Fruit fly (Drosophila melanogaster) whole organism, embryonic: Measurements from ENCODE around the gene Fbxl4.
A peak's percentile ranks its signal among the peaks of the same experiment; 100 is the strongest.

Experiments used
- CG10267 ChIP-seq: fragments of 200-800 bp; sonication (Bioruptor generic); optimal IDR thresholded peaks from 2 replicates; lab custom pipeline; 2018; ENCODE audit warnings: missing biosample characterization, mild to moderate bottlenecking, missing genetic modification characterization, moderate library complexity
- CG13775 ChIP-seq: fragments of 200-800 bp; sonication (Bioruptor generic); optimal IDR thresholded peaks from 3 replicates; lab custom pipeline; 2017; ENCODE audit warnings: missing biosample characterization, mild to moderate bottlenecking, missing genetic modification characterization
- CG13894 ChIP-seq: fragments of 200-800 bp; sonication (Bioruptor generic); optimal IDR thresholded peaks from 3 replicates; lab custom pipeline; 2018; ENCODE audit warnings: missing biosample characterization, mild to moderate bottlenecking, missing genetic modification characterization, moderate library complexity
- CG14860 ChIP-seq: fragments of 200-800 bp; sonication (Bioruptor generic); IDR thresholded peaks from 3 replicates; pipeline ENCODE4 v1.3.6; 2022; ENCODE audit warnings: missing biosample characterization, missing genetic modification characterization; ENCODE audit not compliant: partially characterized antibody
- CG15514 ChIP-seq: fragments of 200-800 bp; sonication (Bioruptor generic); optimal IDR thresholded peaks from 3 replicates; lab custom pipeline; 2017; ENCODE audit warnings: missing biosample characterization, missing genetic modification characterization, mild to moderate bottlenecking, moderate library complexity, missing genetic modification reagents
- CG1603 ChIP-seq: fragments of 200-800 bp; sonication (Bioruptor generic); optimal IDR thresholded peaks from 2 replicates; lab custom pipeline; 2019; ENCODE audit warnings: missing biosample characterization, mild to moderate bottlenecking, missing genetic modification characterization, moderate library complexity
- CG2678 ChIP-seq: fragments of 200-800 bp; sonication (Bioruptor generic); optimal IDR thresholded peaks from 3 replicates; lab custom pipeline; 2019; ENCODE audit warnings: missing biosample characterization, mild to moderate bottlenecking, missing genetic modification characterization, moderate library complexity
- CG30403 ChIP-seq: fragments of 200-800 bp; sonication (Bioruptor generic); optimal IDR thresholded peaks from 3 replicates; lab custom pipeline; 2016; ENCODE audit warnings: missing biosample characterization, missing genetic modification characterization
- CG34376 ChIP-seq: fragments of 200-800 bp; sonication (Bioruptor generic); optimal IDR thresholded peaks from 2 replicates; lab custom pipeline; 2018; ENCODE audit warnings: missing biosample characterization, mild to moderate bottlenecking, missing genetic modification characterization
- CG42726 ChIP-seq: fragments of 200-800 bp; sonication (Bioruptor generic); IDR thresholded peaks from 2 replicates; pipeline ENCODE4 v1.3.6; 2022; ENCODE audit warnings: missing biosample characterization, missing genetic modification characterization; ENCODE audit not compliant: partially characterized antibody
- CG43689 ChIP-seq: fragments of 200-800 bp; sonication (Bioruptor generic); IDR thresholded peaks from 2 replicates; pipeline ENCODE4 v1.3.6; 2022; ENCODE audit warnings: missing biosample characterization, missing genetic modification characterization
- CG5953 ChIP-seq: fragments of 200-800 bp; sonication (Bioruptor generic); IDR thresholded peaks from 2 replicates; pipeline ENCODE4 v1.3.6; 2022; ENCODE audit warnings: missing biosample characterization, missing genetic modification characterization
- CG8281 ChIP-seq: fragments of 200-800 bp; sonication (Bioruptor generic); optimal IDR thresholded peaks from 2 replicates; lab custom pipeline; 2018; ENCODE audit warnings: missing biosample characterization, mild to moderate bottlenecking, missing genetic modification characterization, moderate library complexity
- Deaf1 ChIP-seq: fragments of 200-800 bp; optimal IDR thresholded peaks from 3 replicates; lab custom pipeline; 2019; ENCODE audit warnings: missing biosample characterization, mild to moderate bottlenecking, missing genetic modification characterization, moderate library complexity
- Dref ChIP-seq: fragments of 200-800 bp; sonication (Bioruptor generic); IDR thresholded peaks from 2 replicates; pipeline ENCODE4 v1.3.6; 2022; ENCODE audit warnings: missing biosample characterization, missing genetic modification characterization
- Ets65A ChIP-seq: fragments of 200-800 bp; sonication (Bioruptor generic); peaks from one replicate; lab custom pipeline; 2016; ENCODE audit warnings: missing biosample characterization, missing genetic modification characterization
- Gsc ChIP-seq: fragments of 200-800 bp; sonication (Bioruptor generic); IDR thresholded peaks from 2 replicates; pipeline ENCODE4 v1.3.6; 2022; ENCODE audit warnings: missing biosample characterization, missing genetic modification characterization
- HLH4C ChIP-seq: fragments of 200-800 bp; sonication (Bioruptor generic); IDR thresholded peaks from 3 replicates; pipeline ENCODE4 v1.3.6; 2022; ENCODE audit warnings: missing biosample characterization, missing genetic modification characterization; ENCODE audit not compliant: partially characterized antibody
- HLH54F ChIP-seq: fragments of 200-800 bp; sonication (Bioruptor generic); optimal IDR thresholded peaks from 3 replicates; lab custom pipeline; 2016; ENCODE audit warnings: missing biosample characterization, missing genetic modification characterization
- Med ChIP-seq: fragments of 200-800 bp; sonication (Bioruptor generic); peaks from one replicate; lab custom pipeline; 2016; ENCODE audit warnings: missing biosample characterization, missing genetic modification characterization, mild to moderate bottlenecking, inconsistent platforms, moderate library complexity
- Mrtf ChIP-seq: fragments of 200-800 bp; sonication (Bioruptor generic); IDR thresholded peaks from 3 replicates; pipeline ENCODE4 v1.3.6; 2022; ENCODE audit warnings: missing biosample characterization, missing genetic modification characterization
- Six4 ChIP-seq: fragments of 200-800 bp; sonication (Bioruptor generic); optimal IDR thresholded peaks from 2 replicates; lab custom pipeline; 2016; ENCODE audit warnings: missing biosample characterization, missing genetic modification characterization
- ab ChIP-seq: fragments of 200-800 bp; sonication (Bioruptor generic); optimal IDR thresholded peaks from 2 replicates; lab custom pipeline; 2016; ENCODE audit warnings: missing biosample characterization, missing genetic modification characterization
- ac ChIP-seq: fragments of 200-800 bp; sonication (Bioruptor generic); optimal IDR thresholded peaks from 3 replicates; lab custom pipeline; 2017; ENCODE audit warnings: missing biosample characterization, mild to moderate bottlenecking, missing genetic modification characterization
- aop ChIP-seq: fragments of 200-800 bp; sonication (Bioruptor generic); IDR thresholded peaks from 2 replicates; pipeline ENCODE4 v1.3.6; 2022; ENCODE audit warnings: missing biosample characterization, missing genetic modification characterization
- chif ChIP-seq, 2 experiments: fragments of 200-800 bp; sonication (Bioruptor generic); optimal IDR thresholded peaks; 3 replicates each; lab custom pipeline; 2016; ENCODE audit warnings: missing biosample characterization in 2 of 2, missing genetic modification characterization in 2 of 2
- dati ChIP-seq: fragments of 200-800 bp; sonication (Bioruptor generic); IDR thresholded peaks from 2 replicates; pipeline ENCODE4 v1.3.6; 2022; ENCODE audit warnings: missing biosample characterization, missing genetic modification characterization
- dpn ChIP-seq, 2 experiments: fragments of 200-800 bp; sonication (Bioruptor generic); optimal IDR thresholded peaks; 3 replicates each; lab custom pipeline; 2016; ENCODE audit warnings: missing biosample characterization in 2 of 2, missing genetic modification characterization in 2 of 2
- ewg ChIP-seq: fragments of 200-800 bp; sonication (Bioruptor generic); optimal IDR thresholded peaks from 3 replicates; lab custom pipeline; 2017; ENCODE audit warnings: mild to moderate bottlenecking, missing biosample characterization, missing genetic modification reagents, missing genetic modification characterization
- fru ChIP-seq: fragments of >200 bp; optimal IDR thresholded peaks from 2 replicates; lab custom pipeline; 2017
- kah ChIP-seq: fragments of 200-800 bp; sonication (Bioruptor generic); optimal IDR thresholded peaks from 2 replicates; lab custom pipeline; 2018; ENCODE audit warnings: missing biosample characterization, mild to moderate bottlenecking, missing genetic modification characterization
- klu ChIP-seq: fragments of 200-800 bp; sonication (Bioruptor generic); IDR thresholded peaks from 2 replicates; pipeline ENCODE4 v1.3.6; 2022; ENCODE audit warnings: missing biosample characterization, missing genetic modification characterization
- onecut ChIP-seq: fragments of 200-800 bp; sonication (Bioruptor generic); IDR thresholded peaks from 2 replicates; pipeline ENCODE4 v1.3.6; 2022; ENCODE audit warnings: missing biosample characterization, missing genetic modification characterization
- otp ChIP-seq: fragments of 200-800 bp; sonication (Bioruptor generic); IDR thresholded peaks from 3 replicates; pipeline ENCODE4, ENCODE4 v1.3.6; 2022; ENCODE audit warnings: missing biosample characterization, missing genetic modification characterization
- pzg ChIP-seq: fragments of 200-800 bp; sonication (Bioruptor generic); optimal IDR thresholded peaks from 3 replicates; lab custom pipeline; 2018; ENCODE audit warnings: missing biosample characterization, mild to moderate bottlenecking, missing genetic modification characterization, moderate library complexity
- rib ChIP-seq: fragments of 200-800 bp; sonication (Bioruptor generic); IDR thresholded peaks from 2 replicates; pipeline ENCODE4 v1.3.6; 2022; ENCODE audit warnings: missing biosample characterization, missing genetic modification characterization
- sens ChIP-seq: fragments of 200-800 bp; sonication (Bioruptor generic); peaks from one replicate; lab custom pipeline; 2016; ENCODE audit warnings: missing biosample characterization, missing genetic modification characterization
- seq ChIP-seq: fragments of 200-800 bp; sonication (Bioruptor generic); IDR thresholded peaks from 2 replicates; pipeline ENCODE4 v1.3.6; 2022; ENCODE audit warnings: missing biosample characterization, missing genetic modification characterization
- sna ChIP-seq: fragments of 200-800 bp; sonication (Bioruptor generic); IDR thresholded peaks from 2 replicates; pipeline ENCODE4 v1.3.6; 2022; ENCODE audit warnings: missing biosample characterization, missing genetic modification characterization; ENCODE audit not compliant: partially characterized antibody
- sqz ChIP-seq: fragments of 200-800 bp; sonication (Bioruptor generic); optimal IDR thresholded peaks from 3 replicates; lab custom pipeline; 2018; ENCODE audit warnings: missing biosample characterization, mild to moderate bottlenecking, missing genetic modification characterization
- stwl ChIP-seq: fragments of 200-800 bp; sonication (Bioruptor generic); optimal IDR thresholded peaks from 3 replicates; lab custom pipeline; 2018; ENCODE audit warnings: missing biosample characterization, mild to moderate bottlenecking, missing genetic modification characterization, moderate library complexity
- twi ChIP-seq: fragments of 200-800 bp; optimal IDR thresholded peaks from 2 replicates; lab custom pipeline; 2019; ENCODE audit warnings: missing biosample characterization, mild to moderate bottlenecking, missing genetic modification characterization, moderate library complexity
- wor ChIP-seq: fragments of 200-800 bp; sonication (Bioruptor generic); IDR thresholded peaks from 2 replicates; pipeline ENCODE4 v1.3.6; 2022; ENCODE audit warnings: missing biosample characterization, missing genetic modification characterization
- zfh2 ChIP-seq: fragments of 200-800 bp; sonication (Bioruptor generic); optimal IDR thresholded peaks from 2 replicates; lab custom pipeline; 2016; ENCODE audit warnings: missing biosample characterization, missing genetic modification characterization

Fbxl4 gene

DNA sequence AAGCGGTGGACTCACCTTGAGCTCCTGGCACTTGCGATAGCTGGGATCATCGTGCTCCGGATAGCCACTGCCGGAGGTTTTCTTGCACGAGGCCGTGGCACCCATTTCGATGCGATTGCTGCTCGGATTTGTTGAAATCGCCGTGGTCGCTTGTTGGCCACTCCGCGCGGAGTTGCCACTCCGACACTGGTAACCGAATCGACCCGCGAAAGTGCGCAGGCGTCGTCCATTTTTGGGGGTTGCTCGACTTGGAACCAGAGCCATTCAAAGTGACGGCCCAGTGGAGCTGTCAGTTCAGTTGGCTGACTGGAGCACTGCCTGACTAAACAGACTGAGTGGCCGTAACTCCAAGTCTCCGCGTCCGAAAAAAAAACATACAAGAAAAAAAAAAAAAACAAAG lies 28.4 kb upstream of the Fbxl4 start, which contains the start of the genes CG13404 and na:
TSS of gene CG13404 (minus strand) at position 176 of the 400 bp plus-strand sequence.
TSS of gene na (plus strand) at position 293 of the 400 bp plus-strand sequence.
- TF ChIP-seq sqz (GFP tag; lab: Kevin White, UChicago) (peak; percentile 2), chif (GFP tag; optimal IDR thresholded peaks at IDR 0.05; lab: Kevin White, UChicago) (no peak), seq (GFP tag; lab: Robert Waterston, UW) (0 out of 2 replicates have a peak, but pooled peaks have one; percentile 18), Med (GFP tag; lab: Kevin White, UChicago) (peak; percentile 7), CG15514 (GFP tag; lab: Kevin White, UChicago) (peak; percentile 95), kah (GFP tag; lab: Kevin White, UChicago) (no peak), Ets65A (GFP tag; lab: Kevin White, UChicago) (peak; percentile 27), Dref (GFP tag; lab: Robert Waterston, UW) (0 out of 2 replicates have a peak, but pooled peaks have one; percentile 6), dati (GFP tag; lab: Robert Waterston, UW) (no peak), ewg (GFP tag; lab: Kevin White, UChicago) (peak; percentile 94), Mrtf (GFP tag; lab: Robert Waterston, UW) (no peak), pzg (GFP tag; lab: Kevin White, UChicago) (peak; percentile 23), onecut (GFP tag; lab: Robert Waterston, UW) (peak; percentile 81)

DNA sequence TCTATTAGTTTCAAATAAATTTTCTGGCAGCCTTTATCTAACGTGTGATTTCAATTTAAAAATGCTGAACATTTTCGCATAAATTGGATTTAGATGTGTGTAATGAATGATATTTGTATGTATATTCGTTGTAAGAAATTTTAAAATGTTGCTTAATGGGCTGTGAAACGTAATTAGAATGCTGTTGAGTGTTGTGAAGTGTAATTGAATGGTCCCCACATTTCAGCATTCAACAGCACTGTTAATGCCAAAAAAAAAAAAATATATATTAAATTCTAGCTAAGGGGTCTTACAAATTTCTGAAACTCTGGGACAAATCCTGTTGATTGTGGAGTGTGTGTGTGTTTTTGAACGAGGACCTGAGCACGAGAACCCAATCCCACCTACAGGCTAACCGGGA lies 27.4 kb upstream of the Fbxl4 start:
- TF ChIP-seq CG10267 (tag; lab: Kevin White, UChicago), result peak; percentile 61
- peak; percentile 97 for TF ChIP-seq stwl
- TF ChIP-seq twi (tag; lab: Kevin White, UChicago), result no peak
- TF ChIP-seq CG34376 (GFP tag; lab: Kevin White, UChicago), result no peak
- TF ChIP-seq sens, result peak; percentile 30

DNA sequence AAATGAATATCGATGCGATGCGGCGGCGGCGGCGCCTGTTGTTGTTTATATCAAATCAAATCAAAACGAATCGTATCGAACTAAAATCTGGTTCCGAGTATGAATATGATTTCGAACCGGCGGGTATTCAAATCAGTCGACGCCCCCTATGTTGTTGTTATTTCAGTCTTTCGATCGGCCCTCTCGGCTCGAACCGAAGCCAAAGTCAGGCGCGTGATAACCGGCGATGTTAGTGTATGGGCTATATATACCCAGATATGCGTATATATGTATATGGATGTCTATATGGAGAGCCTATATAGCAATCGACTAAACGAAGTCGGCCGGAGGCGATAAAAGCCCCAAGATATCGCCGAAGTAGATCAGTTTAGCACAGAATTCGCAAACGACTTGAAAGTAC lies 23.1 kb upstream of the Fbxl4 start, which contains the start of the genes CG46317 and Tat:
TSS of gene CG46317 (plus strand) at position 361 of the 400 bp plus-strand sequence.
TSS of gene Tat (plus strand) at position 361 of the 400 bp plus-strand sequence.
- no peak for TF ChIP-seq CG1603 (tag; lab: Kevin White, UChicago)
- peak; percentile 52 for TF ChIP-seq Deaf1 (tag; lab: Kevin White, UChicago)
- peak; percentile 95 for TF ChIP-seq CG13894
- TF ChIP-seq, all 482 proteins: peak for 2

DNA sequence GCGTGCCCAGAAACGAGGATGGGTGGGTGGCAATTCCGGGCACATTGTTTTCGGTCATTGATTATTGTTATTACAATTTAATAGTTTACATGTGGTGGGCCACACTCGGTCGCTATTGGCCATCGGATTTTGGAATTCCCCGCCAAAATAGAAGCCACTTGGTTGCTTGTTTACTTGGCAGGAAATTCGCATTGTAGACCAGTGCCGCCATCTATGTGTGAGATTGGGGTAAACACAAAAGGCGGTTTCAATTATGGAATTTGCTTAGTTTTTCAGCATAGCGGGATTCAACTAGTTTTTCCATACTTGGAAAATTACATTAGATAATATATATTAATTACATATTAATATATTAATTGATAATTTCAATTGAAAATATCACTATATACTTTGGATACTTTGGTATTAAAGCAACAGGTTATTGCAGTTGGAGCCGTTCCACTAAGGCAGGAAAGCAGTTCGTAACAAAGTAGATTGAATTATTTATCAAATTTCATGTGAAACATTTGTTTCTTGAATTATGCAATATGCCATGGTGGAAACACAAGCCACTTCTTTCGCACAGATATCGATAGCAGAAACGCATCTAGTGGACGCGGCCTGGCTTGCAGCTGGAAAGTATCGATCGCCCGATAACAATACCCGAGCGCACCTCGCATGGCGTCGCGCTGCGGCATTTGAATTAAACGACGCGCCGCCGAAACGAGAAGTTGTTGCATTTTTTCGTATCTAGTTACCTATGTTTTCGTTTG lies 9.5 kb upstream of the Fbxl4 start, which contains the start of gene mud:
TSS of gene mud (plus strand) at position 698 of the 752 bp plus-strand sequence.
- TF ChIP-seq ab (GFP tag; lab: Kevin White, UChicago) (no peak), HLH54F (GFP tag; lab: Kevin White, UChicago) (peak; percentile 8), HLH4C (GFP tag; lab: Robert Waterston, UW) (peak; percentile 77), zfh2 (GFP tag; lab: Kevin White, UChicago) (peak; percentile 20), CG30403 (GFP tag; lab: Kevin White, UChicago) (peak; percentile 35), fru (lab: Kevin White, UChicago) (no peak), rib (GFP tag; lab: Robert Waterston, UW) (no peak), dpn (GFP tag; optimal IDR thresholded peaks at IDR 0.05; lab: Kevin White, UChicago) (no peak), CG5953 (GFP tag; lab: Robert Waterston, UW) (no peak), ac (GFP tag; lab: Kevin White, UChicago) (no peak), aop (no peak), CG2678 (no peak), CG42726 (peak; percentile 68), wor (GFP tag; lab: Robert Waterston, UW) (no peak), sna (GFP tag; lab: Robert Waterston, UW) (peak; percentile 52; the same call in 1 of the 2 replicates), klu (GFP tag; lab: Robert Waterston, UW) (no peak), CG13775 (peak; percentile 61), CG43689 (GFP tag; lab: Robert Waterston, UW) (no peak), CG14860 (peak; percentile 72; the same call in 2 of the 3 replicates), Gsc (GFP tag; lab: Robert Waterston, UW) (no peak), kah (GFP tag; lab: Kevin White, UChicago) (no peak), CG8281 (tag; lab: Kevin White, UChicago) (no peak), otp (GFP tag; lab: Robert Waterston, UW) (0 out of 3 replicates have a peak, but pooled peaks have one; percentile 7), Six4 (no peak)
